Worm (Caenorhabditis elegans): ENCODE data around the gene chch-3.

The chch-3 gene

ce11 chrII:9441838-9442237 lies 25.0 kb downstream of the chch-3 start, which contains the start of gene chil-16:
TSS of gene chil-16 (minus strand) at chrII:9441938.
- TF ChIP-seq hmg-1.1 (GFP tag; IDR thresholded peaks at IDR 0.05) (no peak), arid-1 (GFP tag; conservative IDR thresholded peaks at IDR 0.05) (no peak), ztf-11 (tag; optimal IDR thresholded peaks at IDR 0.05) (no peak), gei-8 (GFP tag; optimal IDR thresholded peaks at IDR 0.05) (no peak), Y75B8A.6 (GFP tag; IDR thresholded peaks at IDR 0.05) (no peak), nhr-11 (tag; optimal IDR thresholded peaks at IDR 0.05) (no peak), nhr-25 (tag; optimal IDR thresholded peaks at IDR 0.05; ENCODE audit: borderline replicate concordance, insufficient read depth) (no peak), ama-1 (optimal IDR thresholded peaks at IDR 0.05) (no peak), ctbp-1 (GFP tag; IDR thresholded peaks at IDR 0.05) (no peak), aly-2 (tag; optimal IDR thresholded peaks at IDR 0.05) (no peak), dmd-6 (GFP tag; IDR thresholded peaks at IDR 0.05) (no peak), egl-27 (tag; optimal IDR thresholded peaks at IDR 0.05) (no peak), ceh-62 (tag; optimal IDR thresholded peaks at IDR 0.05) (no peak), F10B5.3 (tag; optimal IDR thresholded peaks at IDR 0.05) (no peak)

DNA sequence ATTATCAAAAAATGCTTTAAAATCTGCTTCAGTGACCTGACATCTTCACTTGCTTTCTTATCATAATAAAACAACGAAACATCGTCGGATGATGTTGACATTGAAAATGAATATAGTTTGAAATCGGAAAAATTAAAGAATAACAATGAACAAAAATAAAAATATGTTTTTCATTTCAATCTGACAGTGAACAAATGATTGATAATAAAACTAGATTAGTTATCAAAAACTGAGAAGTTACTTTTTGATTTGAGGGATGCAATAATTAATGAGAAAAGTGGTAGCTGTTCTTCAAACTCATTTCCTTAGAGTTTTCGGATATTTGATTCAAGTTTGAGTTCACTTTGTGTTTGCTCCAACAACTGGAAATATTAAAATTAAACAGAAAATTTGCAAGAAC lies 26.7 kb downstream of the chch-3 start, which contains the start of gene chil-15:
TSS of gene chil-15 (minus strand) at position 101 of the 400 bp plus-strand sequence.
- TF ChIP-seq zip-2 (tag; optimal IDR thresholded peaks at IDR 0.05) (no peak), mes-2 (tag; optimal IDR thresholded peaks at IDR 0.05; ENCODE audit: poor library complexity, severe bottlenecking) (no peak), ceh-20 (GFP tag; IDR thresholded peaks at IDR 0.05) (no peak), nhr-76 (tag; optimal IDR thresholded peaks at IDR 0.05) (no peak), nhr-48 (tag; optimal IDR thresholded peaks at IDR 0.05) (no peak)

DNA sequence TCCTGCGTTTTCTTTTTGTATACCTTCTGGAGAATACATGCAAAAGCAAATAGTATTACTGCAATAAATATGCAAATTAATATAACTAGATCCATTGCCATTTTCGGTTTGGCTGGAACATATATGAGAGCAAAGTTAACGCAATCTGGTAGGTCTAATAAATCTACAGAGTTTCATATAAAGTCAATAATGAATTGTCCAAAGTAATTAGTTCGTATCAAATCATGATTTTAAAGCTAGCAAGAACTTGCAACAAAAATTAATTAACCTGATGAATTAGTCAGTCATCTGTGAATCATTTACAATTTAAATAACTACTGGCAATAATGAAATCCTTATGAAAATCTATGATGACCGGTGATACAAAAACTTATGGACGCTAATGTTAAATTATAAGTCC lies 28.6 kb downstream of the chch-3 start, which contains the start of gene R09D1.13:
TSS of gene R09D1.13 (minus strand) at position 101 of the 400 bp plus-strand sequence.
- TF ChIP-seq snpc-1.2 (GFP tag; IDR thresholded peaks at IDR 0.05) (no peak), zfp-3 (GFP tag; conservative IDR thresholded peaks at IDR 0.05) (no peak), skn-1 (tag; optimal IDR thresholded peaks at IDR 0.05) (no peak), mep-1 (tag; optimal IDR thresholded peaks at IDR 0.05) (no peak), F37D6.2 (tag; optimal IDR thresholded peaks at IDR 0.05) (no peak), spr-1 (tag; optimal IDR thresholded peaks at IDR 0.05) (no peak), nhr-6 (tag; optimal IDR thresholded peaks at IDR 0.05) (no peak), mdl-1 (tag; optimal IDR thresholded peaks at IDR 0.05) (no peak), egl-27 (tag; optimal IDR thresholded peaks at IDR 0.05) (no peak), nhr-28 (tag; optimal IDR thresholded peaks at IDR 0.05) (no peak), nhr-237 (tag; optimal IDR thresholded peaks at IDR 0.05) (no peak), ZK546.5 (tag; optimal IDR thresholded peaks at IDR 0.05) (no peak)

DNA sequence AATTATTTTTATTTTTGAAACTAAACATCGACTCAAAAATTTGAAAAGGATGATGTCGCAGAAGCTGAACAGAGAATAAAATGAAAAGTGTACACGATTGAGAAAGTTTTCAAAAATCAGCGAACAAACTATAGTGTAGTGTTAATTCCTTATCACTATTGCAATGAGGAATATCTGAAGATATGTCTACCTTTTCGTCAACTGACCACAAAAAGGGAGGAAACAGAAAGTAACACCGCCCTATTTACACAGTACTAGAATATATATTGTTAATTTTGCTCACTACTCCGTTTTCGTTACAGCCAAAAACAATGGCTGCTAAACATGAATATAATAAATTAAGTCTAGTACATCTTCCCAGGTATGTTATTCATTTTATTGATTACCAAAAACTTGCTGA lies 31.2 kb downstream of the chch-3 start, which contains the start of gene chil-18:
TSS of gene chil-18 (plus strand) at position 301 of the 400 bp plus-strand sequence.
- TF ChIP-seq daf-12 (tag; optimal IDR thresholded peaks at IDR 0.05) (no peak), lin-39 (tag; optimal IDR thresholded peaks at IDR 0.05) (no peak), dmd-6 (GFP tag; IDR thresholded peaks at IDR 0.05) (no peak), nhr-102 (tag; optimal IDR thresholded peaks at IDR 0.05) (no peak), jun-1 (tag; optimal IDR thresholded peaks at IDR 0.05) (no peak), nhr-41 (GFP tag; IDR thresholded peaks at IDR 0.05) (no peak), gei-8 (GFP tag; optimal IDR thresholded peaks at IDR 0.05) (no peak), ama-1 (optimal IDR thresholded peaks at IDR 0.05) (no peak), lin-38 (GFP tag; IDR thresholded peaks at IDR 0.05) (no peak), T20F7.1 (GFP tag; optimal IDR thresholded peaks at IDR 0.05) (no peak), F44E2.7 (GFP tag; IDR thresholded peaks at IDR 0.05) (no peak), F10B5.3 (tag; optimal IDR thresholded peaks at IDR 0.05) (no peak), ceh-44 (GFP tag; IDR thresholded peaks at IDR 0.05) (no peak)
